Worm (Caenorhabditis elegans): ENCODE data around the gene nhr-260.

The nhr-260 gene

DNA sequence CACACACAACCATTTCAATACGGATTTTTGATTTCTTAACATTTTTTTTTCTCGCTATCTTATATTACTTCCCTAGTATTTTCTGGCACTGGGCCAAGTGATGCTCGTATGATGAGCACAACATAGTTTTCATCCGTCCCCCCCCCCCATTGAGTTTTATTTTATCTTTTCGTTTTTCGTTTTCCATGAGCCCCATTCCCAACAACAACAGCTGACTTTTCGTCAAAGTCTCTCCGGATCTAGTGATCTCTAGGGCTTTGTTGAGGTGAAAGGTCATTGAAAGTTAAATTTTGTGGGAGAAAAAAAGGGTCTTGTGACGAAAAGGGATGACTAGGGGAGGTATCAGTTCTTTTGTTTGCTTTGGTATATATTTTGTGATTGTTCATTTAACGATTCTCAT, 30.6 kb downstream of the nhr-260 start:
- TF ChIP-seq ztf-29 (GFP tag; IDR thresholded peaks at IDR 0.05) (no peak), tab-1 (GFP tag; IDR thresholded peaks at IDR 0.05) (no peak), ref-1 (GFP tag; conservative IDR thresholded peaks at IDR 0.05) (no peak), klf-2 (GFP tag; conservative IDR thresholded peaks at IDR 0.05) (no peak), med-1 (GFP tag; optimal IDR thresholded peaks at IDR 0.05; ENCODE audit: insufficient read depth) (no peak), cog-1 (tag; optimal IDR thresholded peaks at IDR 0.05) (no peak), T22C8.4 (GFP tag; IDR thresholded peaks at IDR 0.05) (no peak), flt-1 (GFP tag; IDR thresholded peaks at IDR 0.05) (no peak), ztf-23 (GFP tag; IDR thresholded peaks at IDR 0.05) (no peak)

DNA sequence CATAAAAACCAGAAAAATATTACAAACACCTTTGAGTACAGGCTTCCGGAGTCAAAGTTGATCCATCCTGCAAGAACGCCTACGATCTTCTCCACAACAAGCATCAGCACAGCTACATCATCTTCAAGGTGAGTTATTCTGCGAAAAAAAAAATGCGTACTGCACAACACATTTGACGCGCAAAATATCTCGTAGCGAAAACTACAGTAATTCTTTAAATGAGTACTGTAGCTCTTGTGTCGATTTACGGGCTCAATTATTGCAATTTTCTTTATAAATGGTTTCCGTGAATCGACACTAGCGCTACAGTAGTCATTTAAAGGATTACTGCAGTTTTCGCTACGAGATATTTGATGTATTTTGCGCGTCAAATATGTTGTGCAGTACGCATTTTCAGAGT, 34.6 kb downstream of the nhr-260 start:
- no peak for TF ChIP-seq tab-1 (GFP tag; IDR thresholded peaks at IDR 0.05)
- no peak for TF ChIP-seq ztf-23 (GFP tag; IDR thresholded peaks at IDR 0.05)
- no peak for TF ChIP-seq T22C8.4 (GFP tag; IDR thresholded peaks at IDR 0.05)
- no peak for TF ChIP-seq ztf-29 (GFP tag; IDR thresholded peaks at IDR 0.05)
- no peak for TF ChIP-seq klf-2 (GFP tag; conservative IDR thresholded peaks at IDR 0.05)
- TF ChIP-seq flt-1 (GFP tag; IDR thresholded peaks at IDR 0.05): no peak
- no peak for TF ChIP-seq med-1 (GFP tag; optimal IDR thresholded peaks at IDR 0.05; ENCODE audit: insufficient read depth)
- TF ChIP-seq ref-1 (GFP tag; conservative IDR thresholded peaks at IDR 0.05): no peak
- TF ChIP-seq cog-1 (tag; optimal IDR thresholded peaks at IDR 0.05): no peak

DNA sequence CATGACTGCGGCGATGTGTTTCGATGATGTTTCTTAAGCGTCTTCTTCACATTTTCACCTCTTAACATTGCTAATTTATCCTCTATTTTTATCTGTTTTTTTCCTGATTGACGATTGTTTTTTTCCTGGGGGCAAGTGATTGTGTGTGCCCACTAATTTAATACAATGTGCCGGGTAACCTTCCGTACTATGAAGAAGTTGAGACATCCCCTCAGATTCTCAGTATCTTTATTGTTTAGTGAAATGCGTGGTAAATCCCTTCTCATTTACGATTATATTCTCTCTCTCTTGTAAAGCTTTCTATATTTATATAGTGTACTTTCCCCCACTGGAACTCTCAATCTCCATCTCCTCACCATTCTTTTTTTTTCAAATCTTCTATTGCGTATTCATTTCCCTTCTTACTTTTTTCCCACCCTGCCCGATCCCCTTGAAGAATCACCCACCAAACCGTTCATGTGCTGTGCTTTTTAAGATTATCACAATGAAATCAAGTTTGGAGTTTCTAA, 35.1 kb downstream of the nhr-260 start:
- TF ChIP-seq klf-2 (GFP tag; conservative IDR thresholded peaks at IDR 0.05): no peak
- no peak for TF ChIP-seq tab-1 (GFP tag; IDR thresholded peaks at IDR 0.05)
- TF ChIP-seq cog-1 (tag; optimal IDR thresholded peaks at IDR 0.05): no peak
- no peak for TF ChIP-seq med-1 (GFP tag; optimal IDR thresholded peaks at IDR 0.05; ENCODE audit: insufficient read depth)
- TF ChIP-seq flt-1 (GFP tag; IDR thresholded peaks at IDR 0.05): no peak
- no peak for TF ChIP-seq ztf-29 (GFP tag; IDR thresholded peaks at IDR 0.05)
- no peak for TF ChIP-seq T22C8.4 (GFP tag; IDR thresholded peaks at IDR 0.05)
- TF ChIP-seq ztf-23 (GFP tag; IDR thresholded peaks at IDR 0.05): no peak
- TF ChIP-seq ref-1 (GFP tag; conservative IDR thresholded peaks at IDR 0.05): no peak

DNA sequence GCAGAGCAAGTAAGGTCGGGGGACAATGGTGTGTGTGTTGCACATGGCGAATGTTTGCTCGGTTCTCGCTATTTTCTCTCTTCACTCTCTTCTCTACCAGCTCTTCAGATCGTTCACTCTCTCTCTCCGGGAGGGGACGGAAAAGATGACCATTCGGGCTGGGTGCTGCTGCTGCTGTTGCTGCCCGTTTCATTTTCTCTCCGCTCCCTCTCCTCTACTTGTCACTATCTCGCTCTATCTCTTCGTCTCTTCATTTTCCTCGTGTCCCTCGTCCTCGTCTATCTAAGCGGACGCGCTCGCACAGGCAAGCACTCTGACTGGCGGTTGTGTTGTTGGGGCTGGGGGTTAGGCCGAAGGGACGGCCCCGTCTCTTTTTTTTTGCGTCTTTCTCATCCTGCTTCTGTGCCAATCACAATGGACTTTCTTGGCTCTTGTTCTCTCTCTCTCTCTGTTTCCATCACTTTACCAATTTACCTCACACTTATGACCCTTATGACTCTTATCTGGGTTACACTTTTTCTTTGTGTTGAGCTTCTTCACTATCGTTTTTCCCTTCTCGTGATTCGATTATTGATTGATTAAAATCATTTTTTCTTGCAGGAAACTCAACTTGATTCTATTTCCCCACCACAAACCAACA, 36.8 kb downstream of the nhr-260 start, which contains the start of the genes F53E2.2 and unc-60:
TSS of gene F53E2.2 (plus strand) at position 601 of the 640 bp plus-strand sequence.
TSS of gene unc-60 (plus strand) at position 601 of the 640 bp plus-strand sequence.
- TF ChIP-seq tab-1 (GFP tag; IDR thresholded peaks at IDR 0.05) (peak; percentile 46; the same call in 1 of the 2 replicates), klf-2 (GFP tag; conservative IDR thresholded peaks at IDR 0.05) (no peak), med-1 (GFP tag; optimal IDR thresholded peaks at IDR 0.05; ENCODE audit: insufficient read depth) (no peak), ztf-29 (GFP tag; IDR thresholded peaks at IDR 0.05) (no peak; the same call in 1 of the 2 replicates), T22C8.4 (GFP tag; IDR thresholded peaks at IDR 0.05) (no peak), ztf-23 (GFP tag; IDR thresholded peaks at IDR 0.05) (no peak; the same call in 1 of the 2 replicates), flt-1 (GFP tag; IDR thresholded peaks at IDR 0.05) (0 out of 2 replicates have a peak, but pooled peaks have one; percentile 57), ref-1 (GFP tag; conservative IDR thresholded peaks at IDR 0.05) (no peak), cog-1 (tag; optimal IDR thresholded peaks at IDR 0.05) (no peak)

DNA sequence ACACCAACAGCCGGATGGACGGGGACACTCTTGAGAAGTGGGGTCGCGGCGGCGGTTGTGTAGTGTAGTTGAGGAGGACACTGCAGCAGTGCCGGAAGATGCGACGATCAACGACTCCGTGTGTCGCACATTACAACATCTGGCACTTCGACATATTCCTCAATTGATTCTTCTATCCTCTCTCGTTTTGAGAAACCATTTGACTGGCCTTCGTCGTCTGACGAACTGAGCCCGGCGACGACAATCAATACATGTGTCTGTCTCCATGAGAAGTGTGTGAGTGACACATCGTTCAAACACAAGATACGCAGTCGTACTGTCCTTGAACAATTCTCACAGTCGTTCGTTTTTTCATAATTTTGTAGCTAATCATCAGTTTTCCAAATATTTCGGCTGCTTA, 38.9 kb downstream of the nhr-260 start:
- no peak for TF ChIP-seq tab-1 (GFP tag; IDR thresholded peaks at IDR 0.05)
- no peak for TF ChIP-seq ref-1 (GFP tag; conservative IDR thresholded peaks at IDR 0.05)
- TF ChIP-seq ztf-23 (GFP tag; IDR thresholded peaks at IDR 0.05): no peak
- no peak for TF ChIP-seq T22C8.4 (GFP tag; IDR thresholded peaks at IDR 0.05)
- no peak for TF ChIP-seq flt-1 (GFP tag; IDR thresholded peaks at IDR 0.05)
- TF ChIP-seq cog-1 (tag; optimal IDR thresholded peaks at IDR 0.05): no peak

DNA sequence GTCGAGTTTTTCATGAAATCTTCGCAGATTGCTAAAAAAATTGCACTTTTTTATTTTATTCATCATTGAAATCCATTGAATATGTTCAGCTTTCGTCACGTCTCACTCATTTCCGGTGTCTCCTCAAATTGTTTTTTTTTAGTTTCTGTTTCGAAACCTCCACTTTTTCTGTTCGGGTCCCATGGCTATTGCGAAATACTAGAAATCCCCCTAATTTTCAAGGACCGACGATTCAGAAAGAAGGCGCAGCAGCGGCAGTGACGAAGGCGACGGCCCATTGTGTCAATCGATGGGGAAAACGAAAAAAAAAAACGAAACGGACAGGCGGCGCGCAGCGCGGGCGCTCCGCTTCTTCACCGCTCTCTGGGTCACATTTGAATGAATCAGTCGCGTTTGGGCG, 39.5 kb downstream of the nhr-260 start:
- no peak for TF ChIP-seq ztf-23 (GFP tag; IDR thresholded peaks at IDR 0.05)
- TF ChIP-seq flt-1 (GFP tag; IDR thresholded peaks at IDR 0.05): no peak

DNA sequence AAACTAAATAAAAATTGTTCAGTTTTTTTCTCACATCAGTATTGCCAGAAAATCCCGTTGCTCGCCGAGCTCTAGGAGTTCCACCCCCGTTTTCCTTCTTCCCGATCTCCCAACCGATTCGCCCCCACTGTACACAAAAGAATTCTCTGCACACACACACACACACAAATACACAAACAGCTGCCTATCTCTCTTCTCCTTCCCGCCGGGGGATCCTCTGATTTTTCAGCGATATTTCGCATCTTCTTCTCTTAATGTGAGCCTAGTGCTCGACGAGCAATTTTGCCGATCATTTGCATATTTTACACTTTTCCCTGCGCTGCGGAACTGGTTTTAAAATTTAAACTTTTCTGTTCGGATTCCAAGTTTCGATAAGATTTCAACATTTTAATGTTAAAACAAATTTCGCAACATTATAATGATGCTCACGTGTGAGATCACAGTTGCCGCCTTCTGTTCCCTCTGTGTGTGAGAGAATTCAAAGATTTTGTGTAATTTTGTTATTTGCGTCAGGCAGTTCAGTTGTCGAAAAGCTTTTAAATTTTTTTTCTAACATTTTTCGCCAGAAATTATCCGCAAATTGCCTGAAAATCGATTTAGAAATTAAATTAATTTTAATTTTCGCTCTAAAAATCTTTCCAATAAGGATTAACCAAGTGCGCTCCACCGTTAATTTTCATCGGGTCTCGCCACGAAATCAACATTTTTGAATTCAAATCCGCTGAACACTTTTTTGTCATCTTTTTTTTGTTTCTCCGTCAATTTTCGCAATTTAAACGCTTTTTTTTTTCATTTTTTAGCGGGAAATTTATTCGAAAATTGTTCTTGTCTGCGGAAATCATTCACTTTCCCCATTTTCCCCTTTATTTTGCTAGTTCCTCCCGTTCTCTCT, 40.1 kb downstream of the nhr-260 start:
- TF ChIP-seq ztf-23 (GFP tag; IDR thresholded peaks at IDR 0.05) (0 out of 2 replicates have a peak, but pooled peaks have one; percentile 36), klf-2 (GFP tag; conservative IDR thresholded peaks at IDR 0.05) (no peak)

DNA sequence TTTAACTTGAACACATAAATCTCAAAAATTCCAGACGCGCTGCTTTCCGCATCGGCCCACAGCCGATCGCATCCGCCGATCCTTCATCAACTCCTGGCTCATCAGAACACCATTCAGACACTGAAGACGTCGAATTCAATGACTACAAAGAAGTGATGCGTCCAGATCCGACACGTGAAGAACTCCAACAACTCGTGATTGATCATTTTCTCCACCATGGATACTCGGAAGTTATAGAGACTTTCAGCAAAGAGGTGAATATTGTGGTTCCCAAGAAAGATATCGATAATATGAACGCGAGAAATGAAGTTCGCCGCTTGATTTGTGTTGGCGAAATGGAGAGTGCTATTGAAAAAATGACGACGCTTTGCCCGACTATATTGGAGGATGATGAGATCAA, 42.5 kb downstream of the nhr-260 start:
- no peak for TF ChIP-seq tab-1 (GFP tag; IDR thresholded peaks at IDR 0.05)
- TF ChIP-seq ref-1 (GFP tag; conservative IDR thresholded peaks at IDR 0.05): no peak
- no peak for TF ChIP-seq ztf-29 (GFP tag; IDR thresholded peaks at IDR 0.05)
- TF ChIP-seq med-1 (GFP tag; optimal IDR thresholded peaks at IDR 0.05; ENCODE audit: insufficient read depth): no peak
- no peak for TF ChIP-seq klf-2 (GFP tag; conservative IDR thresholded peaks at IDR 0.05)

DNA sequence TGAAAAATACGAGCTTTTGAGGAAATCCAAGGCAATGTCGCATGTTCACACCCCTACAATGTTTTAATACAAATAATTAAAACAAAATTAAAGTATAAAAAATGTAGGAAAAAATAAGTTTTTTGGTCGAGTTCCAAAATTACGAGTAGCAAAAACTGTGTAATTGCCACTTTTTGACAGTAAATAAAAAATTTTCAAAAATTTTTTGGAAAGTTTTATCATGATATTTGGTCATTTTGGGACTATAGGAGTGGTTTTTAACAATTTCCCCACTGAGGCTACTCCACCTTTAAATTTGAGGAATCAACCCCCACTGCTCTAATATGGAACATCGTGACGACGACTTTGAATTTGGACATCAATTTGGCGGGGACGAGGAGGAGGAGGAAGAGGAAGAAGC, 44.0 kb downstream of the nhr-260 start, which contains the start of gene gid-8:
TSS of gene gid-8 (plus strand) at position 301 of the 400 bp plus-strand sequence.
- TF ChIP-seq ztf-23 (GFP tag; IDR thresholded peaks at IDR 0.05) (no peak), ref-1 (GFP tag; conservative IDR thresholded peaks at IDR 0.05) (no peak), T22C8.4 (GFP tag; IDR thresholded peaks at IDR 0.05) (no peak), med-1 (GFP tag; optimal IDR thresholded peaks at IDR 0.05; ENCODE audit: insufficient read depth) (no peak), cog-1 (tag; optimal IDR thresholded peaks at IDR 0.05) (no peak), ztf-29 (GFP tag; IDR thresholded peaks at IDR 0.05) (no peak), tab-1 (GFP tag; IDR thresholded peaks at IDR 0.05) (no peak), flt-1 (GFP tag; IDR thresholded peaks at IDR 0.05) (no peak), klf-2 (GFP tag; conservative IDR thresholded peaks at IDR 0.05) (no peak)
